Worm (Caenorhabditis elegans) whole organism, L1 larva: ENCODE measurements around the gene acl-1.

Experiments used
- C04F5.9 ChIP-seq: sonication (generic microtip); optimal IDR thresholded peaks from 2 replicates; lab custom pipeline; 2016; ENCODE audit warnings: missing genetic modification characterization, missing compliant biosample characterization
- F16B12.6 ChIP-seq: fragments of 150-350 bp; optimal IDR thresholded peaks from 2 replicates; lab custom pipeline; 2014; ENCODE audit warnings: missing biosample characterization, missing genetic modification characterization
- Y116A8C.19 ChIP-seq: sonication (generic microtip); optimal IDR thresholded peaks from 2 replicates; lab custom pipeline; 2016; ENCODE audit warnings: missing compliant biosample characterization, missing genetic modification characterization, borderline replicate concordance
- aha-1 ChIP-seq: fragments of 150-350 bp; optimal IDR thresholded peaks from 2 replicates; lab custom pipeline; 2014; ENCODE audit warnings: missing biosample characterization, missing genetic modification characterization
- alr-1 ChIP-seq: fragments of 200-800 bp; sonication (Bioruptor generic); optimal IDR thresholded peaks from 2 replicates; lab custom pipeline; 2018; ENCODE audit warnings: borderline replicate concordance, mild to moderate bottlenecking, missing genetic modification characterization, missing compliant biosample characterization
- aly-2 ChIP-seq: fragments of 150-350 bp; optimal IDR thresholded peaks from 2 replicates; lab custom pipeline; 2014; ENCODE audit warnings: missing biosample characterization, missing genetic modification characterization
- ama-1 ChIP-seq: fragments of 150-350 bp; optimal IDR thresholded peaks from 2 replicates; lab custom pipeline; 2014
- ceh-63 ChIP-seq: fragments of 200-800 bp; sonication (Bioruptor generic); optimal IDR thresholded peaks from 2 replicates; lab custom pipeline; 2018; ENCODE audit warnings: mild to moderate bottlenecking, missing genetic modification characterization, missing compliant biosample characterization
- ceh-90 ChIP-seq: sonication (generic microtip); optimal IDR thresholded peaks from 2 replicates; lab custom pipeline; 2016; ENCODE audit warnings: missing genetic modification characterization, missing compliant biosample characterization
- ces-1 ChIP-seq: fragments of 150-350 bp; optimal IDR thresholded peaks from 2 replicates; lab custom pipeline; 2014; ENCODE audit warnings: missing biosample characterization, missing genetic modification reagents, missing genetic modification characterization
- dsc-1 ChIP-seq: sonication (generic microtip); optimal IDR thresholded peaks from 2 replicates; lab custom pipeline; 2016; ENCODE audit warnings: mild to moderate bottlenecking, missing genetic modification characterization, missing compliant biosample characterization
- efl-1 ChIP-seq, 4 experiments: fragments of 150-350 bp; optimal IDR thresholded peaks in 3 of 4; peaks in 1 of 4; 1 replicate in 1 of 4; 2 replicates in 3 of 4; lab custom pipeline; 2014; ENCODE audit warnings: missing biosample characterization in 2 of 4, missing genetic modification characterization in 2 of 4, missing genetic modification reagents in 2 of 4
- efl-3 ChIP-seq: fragments of 200-800 bp; sonication (Bioruptor generic); optimal IDR thresholded peaks from 2 replicates; lab custom pipeline; 2018; ENCODE audit warnings: mild to moderate bottlenecking, missing genetic modification characterization, missing compliant biosample characterization
- egl-13 ChIP-seq: sonication (generic microtip); optimal IDR thresholded peaks from 2 replicates; lab custom pipeline; 2016; ENCODE audit warnings: missing genotype, missing genetic modification reagents, missing genetic modification characterization, missing compliant biosample characterization
- elt-2 ChIP-seq: sonication (generic microtip); optimal IDR thresholded peaks from 2 replicates; lab custom pipeline; 2016; ENCODE audit warnings: missing genetic modification characterization, mild to moderate bottlenecking, inconsistent platforms, missing compliant biosample characterization, missing genetic modification reagents
- fkh-10 ChIP-seq: sonication (generic microtip); optimal IDR thresholded peaks from 2 replicates; lab custom pipeline; 2017; ENCODE audit warnings: missing biosample characterization, missing genetic modification reagents, missing genetic modification characterization
- fkh-8 ChIP-seq: sonication (generic microtip); optimal IDR thresholded peaks from 2 replicates; lab custom pipeline; 2016; ENCODE audit warnings: mild to moderate bottlenecking, missing genetic modification characterization, missing compliant biosample characterization
- fos-1 ChIP-seq: fragments of 150-350 bp; optimal IDR thresholded peaks from 2 replicates; lab custom pipeline; 2014; ENCODE audit warnings: missing biosample characterization, missing genetic modification characterization
- grh-1 ChIP-seq: fragments of 200-800 bp; sonication (Bioruptor generic); IDR thresholded peaks from 2 replicates; pipeline ENCODE4 v1.3.6; 2022; ENCODE audit warnings: missing genetic modification reagents, missing genetic modification characterization, missing compliant biosample characterization
- hpl-2 ChIP-seq: fragments of 150-350 bp; optimal IDR thresholded peaks from 2 replicates; lab custom pipeline; 2014; ENCODE audit warnings: missing biosample characterization, missing genetic modification reagents, missing genetic modification characterization
- lin-14 ChIP-seq: fragments of 200-800 bp; sonication (Bioruptor generic); optimal IDR thresholded peaks from 2 replicates; lab custom pipeline; 2018; ENCODE audit warnings: mild to moderate bottlenecking, missing genetic modification characterization, moderate library complexity, missing compliant biosample characterization
- lin-35 ChIP-seq, 2 experiments: fragments of 150-350 bp; optimal IDR thresholded peaks; 2 replicates each; lab custom pipeline; 2014; ENCODE audit warnings: missing biosample characterization in 2 of 2, missing genetic modification characterization in 2 of 2, missing genetic modification reagents in 2 of 2
- lir-3 ChIP-seq: sonication (generic microtip); optimal IDR thresholded peaks from 2 replicates; lab custom pipeline; 2016; ENCODE audit warnings: mild to moderate bottlenecking, missing genetic modification characterization, moderate library complexity, missing compliant biosample characterization; ENCODE audit not compliant: poor library complexity
- mab-9 ChIP-seq: fragments of 200-800 bp; sonication (Bioruptor generic); IDR thresholded peaks from 2 replicates; pipeline ENCODE4 v1.3.6; 2022; ENCODE audit warnings: missing genetic modification reagents, missing genetic modification characterization, missing compliant biosample characterization
- mdl-1 ChIP-seq, 2 experiments: fragments of 150-350 bp; optimal IDR thresholded peaks; 2 replicates each; lab custom pipeline; 2014 to 2017; ENCODE audit warnings: missing biosample characterization in 2 of 2, missing genetic modification characterization in 2 of 2, inconsistent platforms in 1 of 2
- mef-2 ChIP-seq: fragments of 150-350 bp; optimal IDR thresholded peaks from 2 replicates; lab custom pipeline; 2014; ENCODE audit warnings: missing biosample characterization, missing genetic modification characterization
- nhr-11 ChIP-seq: fragments of 150-350 bp; optimal IDR thresholded peaks from 2 replicates; lab custom pipeline; 2014; ENCODE audit warnings: missing biosample characterization, missing genetic modification characterization
- nhr-19 ChIP-seq: fragments of 200-800 bp; sonication (Bioruptor generic); conservative IDR thresholded peaks from 2 replicates; pipeline ENCODE4 v1.3.6; 2022; ENCODE audit warnings: missing genetic modification characterization, missing compliant biosample characterization
- nhr-237 ChIP-seq: fragments of 150-350 bp; optimal IDR thresholded peaks from 2 replicates; lab custom pipeline; 2014; ENCODE audit warnings: missing biosample characterization, missing genetic modification characterization
- nhr-47 ChIP-seq: sonication (generic microtip); optimal IDR thresholded peaks from 2 replicates; lab custom pipeline; 2016; ENCODE audit warnings: mild to moderate bottlenecking, missing genetic modification characterization, moderate library complexity, missing compliant biosample characterization
- nhr-77 ChIP-seq: fragments of 150-350 bp; optimal IDR thresholded peaks from 2 replicates; lab custom pipeline; 2014; ENCODE audit warnings: missing biosample characterization, missing genetic modification characterization
- nhr-84 ChIP-seq: sonication (generic microtip); optimal IDR thresholded peaks from 2 replicates; lab custom pipeline; 2017; ENCODE audit warnings: missing biosample characterization, missing genetic modification characterization
- nhr-85 ChIP-seq: sonication (generic microtip); peaks from one replicate; lab custom pipeline; 2016; ENCODE audit warnings: missing genetic modification characterization, inconsistent platforms, missing compliant biosample characterization
- pqm-1 ChIP-seq: sonication (generic microtip); optimal IDR thresholded peaks from 3 replicates; lab custom pipeline; 2017; ENCODE audit warnings: missing biosample characterization, missing genetic modification characterization
- rnt-1 ChIP-seq: sonication (generic microtip); optimal IDR thresholded peaks from 2 replicates; lab custom pipeline; 2016; ENCODE audit warnings: mild to moderate bottlenecking, missing genetic modification characterization, moderate library complexity, missing compliant biosample characterization
- snu-23 ChIP-seq: sonication (generic microtip); optimal IDR thresholded peaks from 2 replicates; lab custom pipeline; 2016; ENCODE audit warnings: missing genetic modification characterization, missing compliant biosample characterization
- sup-37 ChIP-seq: fragments of 200-800 bp; sonication (Bioruptor generic); optimal IDR thresholded peaks from 2 replicates; lab custom pipeline; 2018; ENCODE audit warnings: mild to moderate bottlenecking, missing genetic modification characterization, missing compliant biosample characterization
- swsn-7 ChIP-seq: sonication (generic microtip); optimal IDR thresholded peaks from 2 replicates; lab custom pipeline; 2016; ENCODE audit warnings: missing genetic modification characterization, missing compliant biosample characterization
- tbx-2 ChIP-seq: sonication (generic microtip); optimal IDR thresholded peaks from 2 replicates; lab custom pipeline; 2016; ENCODE audit warnings: missing genetic modification characterization, missing compliant biosample characterization
- tlp-1 ChIP-seq: fragments of 150-350 bp; optimal IDR thresholded peaks from 2 replicates; lab custom pipeline; 2014; ENCODE audit warnings: missing biosample characterization, missing genetic modification characterization
- unc-86 ChIP-seq: sonication (generic microtip); optimal IDR thresholded peaks from 2 replicates; lab custom pipeline; 2016; ENCODE audit warnings: missing genetic modification characterization, missing compliant biosample characterization
- unc-98 ChIP-seq: fragments of 200-800 bp; sonication (Bioruptor generic); IDR thresholded peaks from 2 replicates; pipeline ENCODE4 v1.3.6; 2022; ENCODE audit warnings: missing genetic modification characterization, missing compliant biosample characterization
- vab-15 ChIP-seq: sonication (generic microtip); optimal IDR thresholded peaks from 2 replicates; lab custom pipeline; 2017; ENCODE audit warnings: missing genotype, mild to moderate bottlenecking, missing genetic modification characterization, missing compliant biosample characterization
- xbp-1 ChIP-seq: sonication (generic microtip); optimal IDR thresholded peaks from 2 replicates; lab custom pipeline; 2016; ENCODE audit warnings: missing genetic modification characterization, missing compliant biosample characterization
- zag-1 ChIP-seq: fragments of 150-350 bp; optimal IDR thresholded peaks from 2 replicates; lab custom pipeline; 2014; ENCODE audit warnings: missing biosample characterization, missing genetic modification characterization
- zip-4 ChIP-seq: fragments of 200-800 bp; sonication (Bioruptor generic); optimal IDR thresholded peaks from 2 replicates; lab custom pipeline; 2018; ENCODE audit warnings: mild to moderate bottlenecking, missing genetic modification characterization, moderate library complexity, missing compliant biosample characterization
- ztf-11 ChIP-seq, 2 experiments: sonication (generic microtip); optimal IDR thresholded peaks; 2 replicates each; lab custom pipeline; 2016 to 2017; ENCODE audit warnings: missing genetic modification characterization in 2 of 2, missing biosample characterization in 1 of 2, missing compliant biosample characterization in 1 of 2

acl-1 gene

ce11 chrX:15844330-15844729 is 5.4 kb upstream of the acl-1 start:
- TF ChIP-seq hpl-2 (no peak), fos-1 (tag; lab: Kevin White, UChicago) (no peak), nhr-85 (no peak), nhr-19 (no peak), sup-37 (GFP tag; lab: Kevin White, UChicago) (no peak), lir-3 (tag; lab: Kevin White, UChicago) (no peak), F16B12.6 (tag; lab: Kevin White, UChicago) (no peak), vab-15 (no peak), xbp-1 (tag; lab: Kevin White, UChicago) (no peak), mef-2 (tag; lab: Kevin White, UChicago) (no peak), grh-1 (no peak), tlp-1 (tag; lab: Kevin White, UChicago) (no peak), aha-1 (tag; lab: Kevin White, UChicago) (no peak), nhr-11 (tag; lab: Kevin White, UChicago) (no peak), zag-1 (tag; lab: Kevin White, UChicago) (no peak), dsc-1 (tag; lab: Kevin White, UChicago) (no peak), ztf-11 (tag; optimal IDR thresholded peaks at IDR 0.05; lab: Kevin White, UChicago) (no peak), nhr-77 (tag; lab: Kevin White, UChicago) (no peak), ama-1 (lab: Kevin White, UChicago) (no peak), efl-3 (no peak)

DNA sequence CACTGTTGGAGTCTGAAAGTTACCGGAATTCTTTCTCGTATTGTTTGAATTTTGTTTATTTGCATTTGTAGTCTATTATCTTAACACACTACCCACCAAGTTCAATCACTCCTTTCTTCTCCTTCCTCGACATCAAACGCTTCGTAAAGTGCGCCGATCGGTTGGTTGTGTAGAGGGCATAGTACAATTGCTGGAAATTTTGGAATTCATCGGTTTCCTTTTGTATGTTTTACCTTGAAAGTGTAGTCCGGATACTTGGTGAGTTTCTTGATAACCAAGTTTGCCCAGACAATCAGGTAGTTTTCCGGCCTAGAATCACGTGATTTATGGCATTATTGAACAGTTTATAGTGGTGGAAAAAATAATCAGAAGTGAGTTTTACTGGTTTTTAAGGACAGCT is 3.1 kb upstream of the acl-1 start:
- TF ChIP-seq C04F5.9 (no peak), lin-35 (GFP tag; optimal IDR thresholded peaks at IDR 0.05; lab: Kevin White, UChicago) (peak in 1 of 2 experiments; percentile 15), tlp-1 (tag; lab: Kevin White, UChicago) (no peak), ces-1 (GFP tag; lab: Kevin White, UChicago) (no peak), fkh-10 (GFP tag; lab: Kevin White, UChicago) (no peak), ceh-63 (GFP tag; lab: Kevin White, UChicago) (no peak), F16B12.6 (tag; lab: Kevin White, UChicago) (no peak), tbx-2 (no peak), lin-14 (GFP tag; lab: Kevin White, UChicago) (no peak), rnt-1 (tag; lab: Kevin White, UChicago) (no peak), alr-1 (tag; lab: Kevin White, UChicago) (no peak), xbp-1 (tag; lab: Kevin White, UChicago) (no peak), egl-13 (no peak), pqm-1 (tag; lab: Kevin White, UChicago) (no peak), elt-2 (tag; lab: Kevin White, UChicago) (peak; percentile 48), aly-2 (no peak), nhr-237 (tag; lab: Kevin White, UChicago) (no peak)

- TF ChIP-seq egl-13 = no peak
- peak in 1 of 2 experiments; percentile 29 for TF ChIP-seq lin-35 (GFP tag; optimal IDR thresholded peaks at IDR 0.05; lab: Kevin White, UChicago)
- no peak for TF ChIP-seq unc-98 (GFP tag; lab: Robert Waterston, UW)
- no peak for TF ChIP-seq nhr-85
- no peak for TF ChIP-seq mdl-1 (tag; optimal IDR thresholded peaks at IDR 0.05; lab: Kevin White, UChicago)
- no peak for TF ChIP-seq aha-1 (tag; lab: Kevin White, UChicago)
- no peak for TF ChIP-seq nhr-237 (tag; lab: Kevin White, UChicago)
- TF ChIP-seq fkh-10 (GFP tag; lab: Kevin White, UChicago) = no peak
- TF ChIP-seq fkh-8 = no peak
- no peak for TF ChIP-seq nhr-19
- no peak for TF ChIP-seq alr-1 (tag; lab: Kevin White, UChicago)
- no peak for TF ChIP-seq unc-86 (tag; lab: Kevin White, UChicago)
- TF ChIP-seq pqm-1 (tag; lab: Kevin White, UChicago) = no peak
- no peak for TF ChIP-seq fos-1 (tag; lab: Kevin White, UChicago)
- no peak for TF ChIP-seq swsn-7 (tag; lab: Kevin White, UChicago)
- TF ChIP-seq ceh-63 (GFP tag; lab: Kevin White, UChicago) = no peak
- no peak for TF ChIP-seq sup-37 (GFP tag; lab: Kevin White, UChicago)
- TF ChIP-seq nhr-47 = no peak
- TF ChIP-seq tlp-1 (tag; lab: Kevin White, UChicago) = no peak
- no peak for TF ChIP-seq grh-1
- no peak for TF ChIP-seq vab-15
- no peak for TF ChIP-seq efl-1 (optimal IDR thresholded peaks at IDR 0.05; lab: Kevin White, UChicago)
- peak in 1 of 2 experiments; percentile 41 for TF ChIP-seq efl-1 (GFP tag; optimal IDR thresholded peaks at IDR 0.05 in 1 of 2; lab: Kevin White, UChicago)
- no peak for TF ChIP-seq Y116A8C.19 (tag; lab: Kevin White, UChicago)
- TF ChIP-seq zip-4 (GFP tag; lab: Kevin White, UChicago) = no peak
- no peak for TF ChIP-seq snu-23
- no peak for TF ChIP-seq nhr-84 (tag; lab: Kevin White, UChicago)
- TF ChIP-seq mab-9 (GFP tag; lab: Robert Waterston, UW) = no peak
- TF ChIP-seq ceh-90 (tag; lab: Kevin White, UChicago) = no peak
Measured at ce11 chrX:15847543-15848087, 2.1 kb upstream of the acl-1 start, which contains the start of gene F59F4.3. TSS of gene F59F4.3 (minus strand) at chrX:15847593.
